Worm (Caenorhabditis elegans): ENCODE data around the gene srd-48.

- TF ChIP-seq lin-15B (tag; optimal IDR thresholded peaks at IDR 0.05) = no peak
- no peak for TF ChIP-seq skn-1 (tag; optimal IDR thresholded peaks at IDR 0.05)
- TF ChIP-seq ztf-11 (tag; optimal IDR thresholded peaks at IDR 0.05) = no peak
- no peak for TF ChIP-seq pha-4 (tag; optimal IDR thresholded peaks at IDR 0.05)
- TF ChIP-seq aly-2 (tag; optimal IDR thresholded peaks at IDR 0.05) = no peak
- TF ChIP-seq ZK546.5 (tag; optimal IDR thresholded peaks at IDR 0.05) = no peak
- TF ChIP-seq nfya-1 (tag; optimal IDR thresholded peaks at IDR 0.05; ENCODE audit: insufficient read depth) = no peak
- TF ChIP-seq zag-1 (tag; optimal IDR thresholded peaks at IDR 0.05) = no peak
- no peak for TF ChIP-seq nhr-237 (tag; optimal IDR thresholded peaks at IDR 0.05)
- TF ChIP-seq nhr-77 (tag; optimal IDR thresholded peaks at IDR 0.05) = no peak
- TF ChIP-seq elt-3 (tag; optimal IDR thresholded peaks at IDR 0.05) = no peak
These were observed 9.5 kb upstream of the srd-48 start, which contains the start of gene srd-41 for ce11 chrX:12326424-12326823.

Measured in whole organism, L3 larva.